Worm (Caenorhabditis elegans): Measurements from ENCODE around the gene Y22D7AL.6.
A peak's percentile ranks its signal among the peaks of the same experiment; 100 is the strongest.

Y22D7AL.6 gene

ce11 chrIII:1603776-1604175 is 950 bp upstream of the Y22D7AL.6 start (continued):
- TF ChIP-seq Y105C5A.15 (GFP tag; IDR thresholded peaks at IDR 0.05) (0 out of 2 replicates have a peak, but pooled peaks have one; percentile 52), zip-2 (tag; optimal IDR thresholded peaks at IDR 0.05) (no peak), mxl-3 (GFP tag; optimal IDR thresholded peaks at IDR 0.05) (no peak), skn-1 (tag; optimal IDR thresholded peaks at IDR 0.05) (no peak), rbr-2 (tag; optimal IDR thresholded peaks at IDR 0.05) (no peak), lin-38 (GFP tag; IDR thresholded peaks at IDR 0.05) (peak; percentile 62), unc-62 (GFP tag; optimal IDR thresholded peaks at IDR 0.05 in 1 of 2) (no peak), unc-62 (tag; optimal IDR thresholded peaks at IDR 0.05) (no peak), F37D6.2 (tag; optimal IDR thresholded peaks at IDR 0.05) (no peak), zfp-2 (tag; optimal IDR thresholded peaks at IDR 0.05) (no peak), fkh-10 (GFP tag; optimal IDR thresholded peaks at IDR 0.05) (no peak), Y75B8A.6 (GFP tag; IDR thresholded peaks at IDR 0.05) (no peak), T26A8.4 (GFP tag; IDR thresholded peaks at IDR 0.05) (no peak), lin-13 (GFP tag; optimal IDR thresholded peaks at IDR 0.05) (peak; percentile 56), gei-8 (GFP tag; optimal IDR thresholded peaks at IDR 0.05) (no peak), dmd-9 (GFP tag; IDR thresholded peaks at IDR 0.05) (no peak), F26F4.8 (GFP tag; conservative IDR thresholded peaks at IDR 0.05) (0 out of 2 replicates have a peak, but pooled peaks have one; percentile 58), attf-4 (tag; optimal IDR thresholded peaks at IDR 0.05) (no peak), cey-2 (tag; optimal IDR thresholded peaks at IDR 0.05; ENCODE audit: borderline replicate concordance, insufficient read depth) (no peak), egl-27 (tag; optimal IDR thresholded peaks at IDR 0.05) (no peak), ctbp-1 (GFP tag; IDR thresholded peaks at IDR 0.05) (no peak), lin-15B (tag; optimal IDR thresholded peaks at IDR 0.05) (no peak), ZK546.5 (tag; optimal IDR thresholded peaks at IDR 0.05) (no peak), nhr-102 (tag; optimal IDR thresholded peaks at IDR 0.05) (no peak), T20F7.1 (GFP tag; optimal IDR thresholded peaks at IDR 0.05) (no peak), daf-12 (tag; optimal IDR thresholded peaks at IDR 0.05) (no peak), mxl-2 (GFP tag; conservative IDR thresholded peaks at IDR 0.05) (no peak), ztf-7 (tag; optimal IDR thresholded peaks at IDR 0.05) (no peak), zfp-3 (GFP tag; conservative IDR thresholded peaks at IDR 0.05) (no peak), tra-1 (GFP tag; IDR thresholded peaks at IDR 0.05) (no peak), daf-16 (GFP tag; optimal IDR thresholded peaks at IDR 0.05) (no peak), daf-16 (tag; optimal IDR thresholded peaks at IDR 0.05) (no peak), ama-1 (optimal IDR thresholded peaks at IDR 0.05) (no peak), ces-1 (GFP tag; optimal IDR thresholded peaks at IDR 0.05) (no peak), set-16 (GFP tag; IDR thresholded peaks at IDR 0.05) (no peak), aly-2 (tag; optimal IDR thresholded peaks at IDR 0.05) (no peak), snpc-1.2 (GFP tag; IDR thresholded peaks at IDR 0.05) (no peak), lin-29 (GFP tag; IDR thresholded peaks at IDR 0.05) (no peak), nhr-41 (GFP tag; IDR thresholded peaks at IDR 0.05) (no peak), nhr-11 (tag; optimal IDR thresholded peaks at IDR 0.05) (no peak), zag-1 (tag; optimal IDR thresholded peaks at IDR 0.05) (no peak), nhr-76 (tag; optimal IDR thresholded peaks at IDR 0.05) (no peak), unc-130 (GFP tag; optimal IDR thresholded peaks at IDR 0.05) (peak; percentile 43), ztf-11 (tag; optimal IDR thresholded peaks at IDR 0.05) (no peak), hif-1 (tag; optimal IDR thresholded peaks at IDR 0.05) (no peak), ceh-20 (GFP tag; IDR thresholded peaks at IDR 0.05) (no peak), hlh-11 (tag; optimal IDR thresholded peaks at IDR 0.05) (no peak), ceh-82 (tag; optimal IDR thresholded peaks at IDR 0.05) (no peak), nhr-77 (tag; optimal IDR thresholded peaks at IDR 0.05) (no peak), duxl-1 (tag; optimal IDR thresholded peaks at IDR 0.05; ENCODE audit: poor library complexity) (no peak), jun-1 (tag; optimal IDR thresholded peaks at IDR 0.05) (no peak), nhr-28 (tag; optimal IDR thresholded peaks at IDR 0.05) (no peak), nhr-6 (tag; optimal IDR thresholded peaks at IDR 0.05) (no peak), mes-2 (tag; optimal IDR thresholded peaks at IDR 0.05; ENCODE audit: poor library complexity, severe bottlenecking) (peak; percentile 54)
